Worm (Caenorhabditis elegans) whole organism, L2 larva: ENCODE measurements around the gene clec-222.

Experiments
- C34F6.9 ChIP-seq: fragments of 150-350 bp; optimal IDR thresholded peaks from 2 replicates; lab custom pipeline; 2014; ENCODE audit warnings: missing biosample characterization, missing genetic modification characterization
- F13H6.1 ChIP-seq: sonication (generic microtip); optimal IDR thresholded peaks from 2 replicates; lab custom pipeline; 2016; ENCODE audit warnings: missing genetic modification characterization, missing compliant biosample characterization
- R02D3.7 ChIP-seq: fragments of 150-350 bp; optimal IDR thresholded peaks from 2 replicates; lab custom pipeline; 2014; ENCODE audit warnings: missing biosample characterization, missing genetic modification characterization
- Y55F3AM.14 ChIP-seq: fragments of 200-800 bp; sonication (Bioruptor generic); optimal IDR thresholded peaks from 2 replicates; lab custom pipeline; 2018; ENCODE audit warnings: mild to moderate bottlenecking, missing genetic modification characterization, missing compliant biosample characterization
- ZK546.5 ChIP-seq: sonication (generic microtip); optimal IDR thresholded peaks from 2 replicates; lab custom pipeline; 2017; ENCODE audit warnings: missing biosample characterization, missing genetic modification characterization
- aly-2 ChIP-seq: fragments of 150-350 bp; optimal IDR thresholded peaks from 2 replicates; lab custom pipeline; 2014; ENCODE audit warnings: missing biosample characterization, missing genetic modification characterization
- ama-1 ChIP-seq: fragments of 150-350 bp; optimal IDR thresholded peaks from 2 replicates; lab custom pipeline; 2018; ENCODE audit warnings: inconsistent platforms
- ceh-16 ChIP-seq: fragments of 150-350 bp; optimal IDR thresholded peaks from 2 replicates; lab custom pipeline; 2014; ENCODE audit warnings: missing biosample characterization, missing genetic modification characterization
- crh-2 ChIP-seq: sonication (generic microtip); optimal IDR thresholded peaks from 2 replicates; lab custom pipeline; 2017; ENCODE audit warnings: missing biosample characterization, missing genetic modification characterization
- dmd-4 ChIP-seq: sonication (generic microtip); optimal IDR thresholded peaks from 2 replicates; lab custom pipeline; 2017; ENCODE audit warnings: missing biosample characterization, missing genetic modification characterization
- egl-27 ChIP-seq: sonication (generic microtip); optimal IDR thresholded peaks from 3 replicates; lab custom pipeline; 2017; ENCODE audit warnings: missing biosample characterization, missing genetic modification reagents, missing genetic modification characterization
- elt-1 ChIP-seq: fragments of 150-350 bp; optimal IDR thresholded peaks from 2 replicates; lab custom pipeline; 2014; ENCODE audit warnings: missing biosample characterization, missing genetic modification characterization
- fos-1 ChIP-seq: fragments of 150-350 bp; optimal IDR thresholded peaks from 2 replicates; lab custom pipeline; 2014; ENCODE audit warnings: missing biosample characterization, missing genetic modification characterization
- lin-11 ChIP-seq: fragments of 150-350 bp; sonication (generic microtip); optimal IDR thresholded peaks from 2 replicates; lab custom pipeline; 2014; ENCODE audit warnings: missing biosample characterization, missing genetic modification characterization, inconsistent platforms, mixed read lengths
- lin-13 ChIP-seq: fragments of 150-350 bp; optimal IDR thresholded peaks from 2 replicates; lab custom pipeline; 2014; ENCODE audit warnings: missing biosample characterization, missing genetic modification reagents, missing genetic modification characterization
- lin-39 ChIP-seq: fragments of 150-350 bp; optimal IDR thresholded peaks from 2 replicates; lab custom pipeline; 2014; ENCODE audit warnings: missing biosample characterization, missing genetic modification reagents, missing genetic modification characterization
- mbf-1 ChIP-seq: sonication (generic microtip); optimal IDR thresholded peaks from 2 replicates; lab custom pipeline; 2017; ENCODE audit warnings: missing biosample characterization, missing genetic modification characterization
- nhr-10 ChIP-seq: sonication (generic microtip); optimal IDR thresholded peaks from 2 replicates; lab custom pipeline; 2017; ENCODE audit warnings: missing biosample characterization, missing genetic modification characterization
- nhr-11 ChIP-seq: fragments of 150-350 bp; optimal IDR thresholded peaks from 2 replicates; lab custom pipeline; 2014; ENCODE audit warnings: missing biosample characterization, missing genetic modification characterization
- nhr-12 ChIP-seq: fragments of 150-350 bp; optimal IDR thresholded peaks from 2 replicates; lab custom pipeline; 2014; ENCODE audit warnings: missing biosample characterization, missing genetic modification characterization
- nhr-129 ChIP-seq: fragments of 150-350 bp; optimal IDR thresholded peaks from 2 replicates; lab custom pipeline; 2014; ENCODE audit warnings: missing biosample characterization, missing genetic modification characterization
- nhr-21 ChIP-seq: fragments of 150-350 bp; optimal IDR thresholded peaks from 2 replicates; lab custom pipeline; 2014; ENCODE audit warnings: missing biosample characterization, missing genetic modification characterization
- nhr-23 ChIP-seq: fragments of 150-350 bp; optimal IDR thresholded peaks from 2 replicates; lab custom pipeline; 2014; ENCODE audit warnings: missing biosample characterization, missing genetic modification reagents, missing genetic modification characterization
- nhr-25 ChIP-seq: fragments of 150-350 bp; sonication (generic microtip); optimal IDR thresholded peaks from 3 replicates; lab custom pipeline; 2014; ENCODE audit warnings: missing biosample characterization, missing genetic modification characterization
- nhr-6 ChIP-seq: fragments of 150-350 bp; optimal IDR thresholded peaks from 2 replicates; lab custom pipeline; 2014; ENCODE audit warnings: missing biosample characterization, missing genetic modification characterization
- nhr-77 ChIP-seq: fragments of 150-350 bp; optimal IDR thresholded peaks from 2 replicates; lab custom pipeline; 2014; ENCODE audit warnings: missing biosample characterization, missing genetic modification characterization
- peb-1 ChIP-seq: fragments of 150-350 bp; optimal IDR thresholded peaks from 2 replicates; lab custom pipeline; 2014; ENCODE audit warnings: missing biosample characterization, missing genetic modification characterization
- sem-4 ChIP-seq: fragments of 150-350 bp; optimal IDR thresholded peaks from 2 replicates; lab custom pipeline; 2014; ENCODE audit warnings: missing biosample characterization, missing genetic modification reagents, missing genetic modification characterization
- skn-1 ChIP-seq: sonication (generic microtip); optimal IDR thresholded peaks from 2 replicates; lab custom pipeline; 2017; ENCODE audit warnings: missing biosample characterization, missing genetic modification characterization
- sma-9 ChIP-seq, 2 experiments: fragments of 150-350 bp in 1 of 2; sonication (generic microtip) in 1 of 2; optimal IDR thresholded peaks; 2 replicates each; lab custom pipeline; 2014 to 2016; ENCODE audit warnings: missing genetic modification characterization in 2 of 2, mild to moderate bottlenecking in 1 of 2, missing biosample characterization in 1 of 2, missing compliant biosample characterization in 1 of 2, missing genetic modification reagents in 1 of 2, moderate library complexity in 1 of 2
- snpc-4 ChIP-seq: fragments of 150-350 bp; optimal IDR thresholded peaks from 2 replicates; lab custom pipeline; 2014; ENCODE audit warnings: missing biosample characterization, missing genetic modification characterization
- unc-39 ChIP-seq: fragments of 150-350 bp; optimal IDR thresholded peaks from 2 replicates; lab custom pipeline; 2014; ENCODE audit warnings: missing biosample characterization, missing genetic modification characterization
- unc-55 ChIP-seq: fragments of 150-350 bp; sonication (generic microtip); optimal IDR thresholded peaks from 3 replicates; lab custom pipeline; 2014; ENCODE audit warnings: missing biosample characterization, missing genetic modification reagents, missing genetic modification characterization
- unc-62 ChIP-seq: fragments of 150-350 bp; optimal IDR thresholded peaks from 2 replicates; lab custom pipeline; 2014; ENCODE audit warnings: missing biosample characterization, missing genetic modification reagents, missing genetic modification characterization
- zag-1 ChIP-seq: fragments of 150-350 bp; optimal IDR thresholded peaks from 2 replicates; lab custom pipeline; 2014; ENCODE audit warnings: missing biosample characterization, missing genetic modification characterization
- ztf-1 ChIP-seq: fragments of 200-800 bp; sonication (Bioruptor generic); conservative IDR thresholded peaks from 2 replicates; pipeline ENCODE4 v1.3.6; 2022; ENCODE audit warnings: missing genetic modification characterization, missing compliant biosample characterization
- ztf-11 ChIP-seq: sonication (generic microtip); optimal IDR thresholded peaks from 2 replicates; lab custom pipeline; 2017; ENCODE audit warnings: missing biosample characterization, missing genetic modification characterization
- ztf-4 ChIP-seq: fragments of 150-350 bp; optimal IDR thresholded peaks from 2 replicates; lab custom pipeline; 2014; ENCODE audit warnings: missing biosample characterization, missing genetic modification characterization

Gene clec-222

ce11 chrV:11241580-11241979 is 29.6 kb upstream of the clec-222 start, which contains the start of gene pgap-1:
Gene pgap-1 (plus strand): TSS chrV:11241880.
- TF ChIP-seq skn-1 (tag; lab: Kevin White, UChicago) (no peak), lin-39 (tag; lab: Kevin White, UChicago) (no peak), unc-55 (GFP tag; lab: Kevin White, UChicago) (no peak), F13H6.1 (tag; lab: Kevin White, UChicago) (no peak), dmd-4 (tag; lab: Kevin White, UChicago) (no peak), fos-1 (tag; lab: Kevin White, UChicago) (no peak), lin-11 (tag; lab: Kevin White, UChicago) (no peak), R02D3.7 (tag; lab: Kevin White, UChicago) (no peak), ZK546.5 (tag; lab: Kevin White, UChicago) (no peak), nhr-6 (no peak), nhr-23 (tag; lab: Kevin White, UChicago) (no peak)

ce11 chrV:11244539-11244938 is 26.6 kb upstream of the clec-222 start, which contains the start of gene mxl-1:
Gene mxl-1 (plus strand): TSS chrV:11244839.
- TF ChIP-seq zag-1 (no peak), nhr-21 (tag; lab: Kevin White, UChicago) (no peak), snpc-4 (tag; lab: Kevin White, UChicago) (no peak), ceh-16 (tag; lab: Kevin White, UChicago) (no peak), lin-39 (tag; lab: Kevin White, UChicago) (no peak), skn-1 (tag; lab: Kevin White, UChicago) (no peak), unc-55 (GFP tag; lab: Kevin White, UChicago) (no peak), egl-27 (tag; lab: Kevin White, UChicago) (no peak), ZK546.5 (tag; lab: Kevin White, UChicago) (no peak), ztf-11 (tag; lab: Kevin White, UChicago) (no peak), sma-9 (GFP tag; optimal IDR thresholded peaks at IDR 0.05; lab: Kevin White, UChicago) (no peak), sma-9 (tag; optimal IDR thresholded peaks at IDR 0.05; lab: Kevin White, UChicago) (no peak), aly-2 (no peak), nhr-25 (tag; lab: Kevin White, UChicago) (no peak), nhr-12 (tag; lab: Kevin White, UChicago) (no peak), peb-1 (tag; lab: Kevin White, UChicago) (no peak), lin-13 (GFP tag; lab: Kevin White, UChicago) (no peak)
- TF ChIP-seq, all 48 proteins: peak for 0

DNA sequence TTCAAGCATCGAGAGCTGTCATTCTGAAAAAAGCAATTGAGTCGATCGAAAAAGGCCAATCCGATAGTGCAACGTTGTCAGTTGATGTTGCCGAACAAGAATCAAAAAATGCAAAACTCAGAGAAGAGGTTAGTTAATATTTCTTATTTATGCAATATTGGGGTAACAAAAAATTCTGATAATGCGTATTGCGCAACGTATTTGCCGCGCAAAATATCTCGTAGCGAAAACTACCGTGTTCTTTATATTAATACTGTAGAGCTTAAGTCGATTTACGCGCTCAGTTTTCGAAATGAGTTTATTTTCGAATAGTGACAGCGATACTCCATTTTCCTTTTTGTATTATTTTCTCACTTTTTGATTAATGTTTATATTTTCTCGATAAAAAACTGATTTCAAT is 26.1 kb upstream of the clec-222 start:
- TF ChIP-seq ztf-11 (tag; lab: Kevin White, UChicago) (no peak), nhr-21 (tag; lab: Kevin White, UChicago) (no peak), zag-1 (no peak), Y55F3AM.14 (no peak), nhr-129 (tag; lab: Kevin White, UChicago) (no peak), ztf-4 (tag; lab: Kevin White, UChicago) (no peak), ceh-16 (tag; lab: Kevin White, UChicago) (no peak), lin-11 (tag; lab: Kevin White, UChicago) (no peak), sem-4 (tag; lab: Kevin White, UChicago) (no peak), F13H6.1 (tag; lab: Kevin White, UChicago) (no peak), nhr-11 (no peak), ztf-1 (GFP tag; lab: Robert Waterston, UW) (no peak), unc-39 (tag; lab: Kevin White, UChicago) (no peak)

ce11 chrV:11247846-11248245 is 23.3 kb upstream of the clec-222 start, which contains the start of gene mam-4:
Gene mam-4 (plus strand): TSS chrV:11248146.
- TF ChIP-seq ama-1 (lab: Kevin White, UChicago) (no peak), skn-1 (tag; lab: Kevin White, UChicago) (no peak)
- TF ChIP-seq, all 48 proteins: peak for 0

DNA sequence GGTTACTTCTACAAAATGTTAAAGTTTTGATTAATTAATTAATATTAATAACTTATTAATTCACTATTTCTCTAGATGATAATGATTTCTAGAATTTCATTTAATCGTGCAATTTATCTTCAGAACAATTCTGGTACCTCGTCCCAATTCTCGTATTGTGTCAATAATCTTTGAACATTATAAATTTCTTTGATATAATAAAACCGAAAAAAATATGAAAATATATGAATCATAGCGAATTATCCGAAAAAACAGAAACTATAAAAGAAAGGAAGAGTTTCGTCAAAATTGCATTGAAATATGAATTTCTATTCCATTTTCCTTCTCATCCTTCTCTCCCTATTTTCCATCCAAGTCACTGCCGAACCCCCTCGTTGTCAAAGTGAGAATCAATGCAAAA is 20.4 kb upstream of the clec-222 start, which contains the start of gene T19B10.12:
Gene T19B10.12, plus strand, starts transcription at position 301 of the 400 bp plus-strand sequence.
- no peak for TF ChIP-seq mbf-1
- no peak for TF ChIP-seq lin-39 (tag; lab: Kevin White, UChicago)
- no peak for TF ChIP-seq crh-2
- no peak for TF ChIP-seq elt-1 (tag; lab: Kevin White, UChicago)
- no peak for TF ChIP-seq F13H6.1 (tag; lab: Kevin White, UChicago)
- no peak for TF ChIP-seq ztf-1 (GFP tag; lab: Robert Waterston, UW)
- TF ChIP-seq unc-62 (GFP tag; lab: Kevin White, UChicago) = no peak
- no peak for TF ChIP-seq nhr-10 (tag; lab: Kevin White, UChicago)
- no peak for TF ChIP-seq unc-39 (tag; lab: Kevin White, UChicago)
- no peak for TF ChIP-seq nhr-11
- no peak for TF ChIP-seq nhr-77 (tag; lab: Kevin White, UChicago)
- no peak for TF ChIP-seq C34F6.9 (tag; lab: Kevin White, UChicago)
- TF ChIP-seq nhr-25 (tag; lab: Kevin White, UChicago) = no peak
